Fruit fly (Drosophila melanogaster): ENCODE measurements around the gene CSN5.

- TF ChIP-seq CTCF (optimal IDR thresholded peaks at IDR 0.05) (no peak), CG8478 (optimal IDR thresholded peaks at IDR 0.05) (no peak)
Measured at dm6 chr3R:16454192-16454591, 15.7 kb upstream of the CSN5 start, which contains the start of gene CG10405.
